Worm (Caenorhabditis elegans) whole organism, midembryonic: ENCODE measurements around the gene Y55F3C.17.

Experiments
- klf-2 ChIP-seq: fragments of 200-800 bp; sonication (Bioruptor generic); conservative IDR thresholded peaks from 2 replicates; pipeline ENCODE4 v1.3.6; 2022; ENCODE audit warnings: missing genetic modification reagents, missing genetic modification characterization, missing compliant biosample characterization
- ztf-23 ChIP-seq: fragments of 200-800 bp; sonication (Bioruptor generic); IDR thresholded peaks from 2 replicates; pipeline ENCODE4 v1.3.6; 2022; ENCODE audit warnings: missing genetic modification reagents, missing genetic modification characterization, missing compliant biosample characterization

DNA sequence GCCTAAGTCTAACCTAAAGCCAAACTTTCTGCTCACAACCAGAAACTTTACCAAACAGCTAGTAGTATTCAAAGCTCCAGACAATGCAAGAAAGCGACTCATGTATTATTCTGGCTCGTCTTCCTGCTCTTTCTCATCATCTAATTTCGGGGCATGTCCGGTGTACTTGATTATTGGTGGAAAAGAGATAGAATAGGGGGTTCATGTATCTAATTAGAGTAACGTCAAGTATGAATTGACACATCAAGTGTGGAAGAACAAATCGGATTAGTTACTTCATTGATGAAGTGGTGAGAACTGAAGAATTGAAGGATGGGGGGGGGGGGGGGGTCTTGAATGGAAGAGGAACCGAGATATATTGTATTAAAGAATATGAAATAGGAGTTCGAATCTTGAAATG lies 17.2 kb upstream of the Y55F3C.17 start:
- TF ChIP-seq ztf-23 (no peak), klf-2 (GFP tag; lab: Robert Waterston, UW) (no peak)
